Worm (Caenorhabditis elegans): ENCODE data around the gene peli-1.

DNA sequence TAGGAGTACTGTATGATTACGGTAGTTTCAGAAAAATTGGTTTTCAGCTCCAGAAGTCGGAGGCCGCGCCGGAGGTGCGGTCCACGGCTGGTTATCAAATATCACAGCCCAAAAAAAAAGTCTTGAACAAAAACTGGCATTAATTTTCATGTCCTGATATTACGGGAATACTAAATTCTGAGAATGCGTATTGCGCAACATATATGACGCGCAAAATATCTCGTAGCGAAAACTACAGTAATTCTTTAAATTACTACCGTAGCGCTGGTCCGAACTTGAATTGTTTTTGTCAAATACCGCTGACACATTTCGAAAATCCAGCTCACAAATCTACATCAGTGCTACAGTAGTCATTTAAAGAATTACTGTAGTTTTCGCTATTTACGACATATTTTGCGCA lies 36.6 kb upstream of the peli-1 start:
- TF ChIP-seq hmbx-1 (tag; optimal IDR thresholded peaks at IDR 0.05) (no peak), B0310.2 (tag; optimal IDR thresholded peaks at IDR 0.05) (no peak), ama-1 (optimal IDR thresholded peaks at IDR 0.05) (no peak), ets-7 (tag; optimal IDR thresholded peaks at IDR 0.05) (no peak), aly-1 (tag; optimal IDR thresholded peaks at IDR 0.05) (no peak), tbx-37 (GFP tag; conservative IDR thresholded peaks at IDR 0.05) (no peak), sea-1 (GFP tag; conservative IDR thresholded peaks at IDR 0.05) (no peak), tra-4 (tag; optimal IDR thresholded peaks at IDR 0.05) (no peak), flt-1 (GFP tag; IDR thresholded peaks at IDR 0.05) (no peak), scrt-1 (GFP tag; IDR thresholded peaks at IDR 0.05) (no peak), tbx-11 (GFP tag; IDR thresholded peaks at IDR 0.05) (no peak), ceh-36 (tag; optimal IDR thresholded peaks at IDR 0.05) (no peak), pes-1 (GFP tag; IDR thresholded peaks at IDR 0.05) (no peak)
